Fruit fly (Drosophila melanogaster): ENCODE results near the gene Gnpnat.

The Gnpnat gene

DNA sequence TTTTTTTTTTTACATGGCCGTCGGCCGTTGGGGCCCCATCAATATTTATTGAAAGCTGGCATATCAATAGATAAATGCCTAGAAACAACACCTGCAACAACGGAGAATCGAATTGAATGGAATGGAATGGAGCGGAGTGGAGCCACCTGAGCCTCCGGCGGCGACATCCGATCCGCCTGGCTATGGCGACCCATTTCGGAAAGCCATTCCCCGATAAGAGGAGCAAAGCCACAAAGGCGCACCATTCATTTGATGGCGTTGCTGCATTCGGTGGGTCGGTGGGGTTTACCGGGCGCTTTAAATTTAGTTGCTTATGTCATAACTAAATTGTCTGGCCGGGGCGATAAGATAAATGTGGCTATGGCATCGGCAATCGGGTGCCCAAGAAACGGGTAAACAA is 43.8 kb downstream of the Gnpnat start (continued):
- peak; percentile 2 for TF ChIP-seq Sox100B (GFP tag; optimal IDR thresholded peaks at IDR 0.05)
- TF ChIP-seq h (optimal IDR thresholded peaks at IDR 0.05) = no peak
- TF ChIP-seq Doc3 (GFP tag; IDR thresholded peaks at IDR 0.05; ENCODE audit: partially characterized antibody) = no peak
- TF ChIP-seq exex (tag; optimal IDR thresholded peaks at IDR 0.05) = peak; percentile 65
- TF ChIP-seq Pdp1 (GFP tag; optimal IDR thresholded peaks at IDR 0.05) = peak in 1 of 2 experiments; percentile 94
- TF ChIP-seq Spps (tag; optimal IDR thresholded peaks at IDR 0.05) = no peak
- no peak for TF ChIP-seq da (GFP tag; optimal IDR thresholded peaks at IDR 0.05)
- no peak for TF ChIP-seq pfk (GFP tag; optimal IDR thresholded peaks at IDR 0.05)
- TF ChIP-seq Hr78 (GFP tag; optimal IDR thresholded peaks at IDR 0.05) = peak in 1 of 2 experiments; percentile 56
- no peak for TF ChIP-seq tin (GFP tag; optimal IDR thresholded peaks at IDR 0.05)
- TF ChIP-seq GATAe (GFP tag; conservative IDR thresholded peaks at IDR 0.05) = peak; percentile 20
- no peak for TF ChIP-seq bigmax (GFP tag; optimal IDR thresholded peaks at IDR 0.05)
- no peak for TF ChIP-seq gro (GFP tag; optimal IDR thresholded peaks at IDR 0.05)
- peak; percentile 58 for TF ChIP-seq grn (GFP tag; optimal IDR thresholded peaks at IDR 0.05)
- peak; percentile 72 for TF ChIP-seq CG8281 (tag; optimal IDR thresholded peaks at IDR 0.05)
- TF ChIP-seq CG7745 (tag; optimal IDR thresholded peaks at IDR 0.05) = no peak
- no peak for TF ChIP-seq CG17385 (GFP tag; optimal IDR thresholded peaks at IDR 0.05)
- no peak for TF ChIP-seq p53 (GFP tag; optimal IDR thresholded peaks at IDR 0.05)
- TF ChIP-seq CG15601 (tag; optimal IDR thresholded peaks at IDR 0.05) = peak; percentile 91
- no peak for TF ChIP-seq CG10431 (GFP tag; optimal IDR thresholded peaks at IDR 0.05)
- no peak for TF ChIP-seq tup (GFP tag; optimal IDR thresholded peaks at IDR 0.05)
- peak; percentile 86 for TF ChIP-seq Med (GFP tag)
- no peak for TF ChIP-seq CG1792 (GFP tag; optimal IDR thresholded peaks at IDR 0.05)
- TF ChIP-seq CG8478 (optimal IDR thresholded peaks at IDR 0.05) = no peak
- TF ChIP-seq sens (GFP tag) = no peak
- no peak for TF ChIP-seq phol (tag; optimal IDR thresholded peaks at IDR 0.05)
- peak; percentile 67 for TF ChIP-seq sug (tag; optimal IDR thresholded peaks at IDR 0.05)
- no peak for TF ChIP-seq CG1024 (GFP tag; IDR thresholded peaks at IDR 0.05)
- no peak for TF ChIP-seq dmrt11E (tag; optimal IDR thresholded peaks at IDR 0.05)
- TF ChIP-seq CG16815 (GFP tag; optimal IDR thresholded peaks at IDR 0.05) = no peak
- TF ChIP-seq disco-r (GFP tag; optimal IDR thresholded peaks at IDR 0.05) = no peak
- 0 out of 2 replicates have a peak, but pooled peaks have one; percentile 11 for TF ChIP-seq NFAT (GFP tag; IDR thresholded peaks at IDR 0.05)
- TF ChIP-seq CTCF (GFP tag; optimal IDR thresholded peaks at IDR 0.05) = no peak
- TF ChIP-seq chif (GFP tag; optimal IDR thresholded peaks at IDR 0.05) = no peak
- no peak for TF ChIP-seq Nf-YC (tag; optimal IDR thresholded peaks at IDR 0.05)
- TF ChIP-seq bowl (GFP tag; IDR thresholded peaks at IDR 0.05) = no peak
- no peak for TF ChIP-seq repo (GFP tag; optimal IDR thresholded peaks at IDR 0.05)
- peak; percentile 0 for TF ChIP-seq lab (GFP tag; optimal IDR thresholded peaks at IDR 0.05)
- TF ChIP-seq CG13123 (GFP tag; optimal IDR thresholded peaks at IDR 0.05) = no peak
- TF ChIP-seq pzg (GFP tag; optimal IDR thresholded peaks at IDR 0.05) = no peak
- TF ChIP-seq CG3407 (GFP tag; optimal IDR thresholded peaks at IDR 0.05) = no peak
- no peak for TF ChIP-seq pan (optimal IDR thresholded peaks at IDR 0.05)
- no peak for TF ChIP-seq pan (GFP tag; optimal IDR thresholded peaks at IDR 0.05 in 1 of 2, IDR thresholded peaks at IDR 0.05 in 1 of 2)
- no peak for TF ChIP-seq hb (GFP tag; IDR thresholded peaks at IDR 0.05; ENCODE audit: partially characterized antibody)
- peak; percentile 44 for TF ChIP-seq CG6254 (GFP tag; optimal IDR thresholded peaks at IDR 0.05)
- no peak for TF ChIP-seq CG12155 (GFP tag; optimal IDR thresholded peaks at IDR 0.05)
- no peak for TF ChIP-seq CG17568 (GFP tag; optimal IDR thresholded peaks at IDR 0.05)
- TF ChIP-seq Elba2 (GFP tag; optimal IDR thresholded peaks at IDR 0.05) = no peak
- no peak for TF ChIP-seq CG10321 (GFP tag; IDR thresholded peaks at IDR 0.05)
- TF ChIP-seq lbe (GFP tag; optimal IDR thresholded peaks at IDR 0.05) = no peak
- TF ChIP-seq Max (GFP tag; optimal IDR thresholded peaks at IDR 0.05) = no peak
- 0 out of 2 replicates have a peak, but pooled peaks have one; percentile 24 for TF ChIP-seq Ptx1 (GFP tag; IDR thresholded peaks at IDR 0.05)
